Worm (Caenorhabditis elegans) whole organism, mixed stage, embryonic: ENCODE data around the gene F08F1.3.

ENCODE experiments used
- M03D4.4 ChIP-seq: sonication (generic microtip); optimal IDR thresholded peaks from 2 replicates; lab custom pipeline; 2017; ENCODE audit warnings: mild to moderate bottlenecking, missing genetic modification characterization, missing compliant biosample characterization
- bed-3 ChIP-seq: fragments of 200-800 bp; sonication (Bioruptor generic); optimal IDR thresholded peaks from 3 replicates; lab custom pipeline; 2018; ENCODE audit warnings: mild to moderate bottlenecking, missing genetic modification characterization, moderate library complexity, missing compliant biosample characterization
- blmp-1 ChIP-seq: fragments of 150-350 bp; optimal IDR thresholded peaks from 2 replicates; lab custom pipeline; 2014; ENCODE audit warnings: missing biosample characterization, missing genetic modification characterization
- ceh-39 ChIP-seq: fragments of 150-350 bp; optimal IDR thresholded peaks from 2 replicates; lab custom pipeline; 2014; ENCODE audit warnings: missing biosample characterization, missing genetic modification characterization
- ceh-43 ChIP-seq: fragments of 200-800 bp; sonication (Bioruptor generic); optimal IDR thresholded peaks from 2 replicates; lab custom pipeline; 2018; ENCODE audit warnings: mild to moderate bottlenecking, missing genetic modification characterization, moderate library complexity, missing compliant biosample characterization
- ceh-83 ChIP-seq: fragments of 200-800 bp; sonication (Bioruptor generic); optimal IDR thresholded peaks from 2 replicates; lab custom pipeline; 2018; ENCODE audit warnings: mild to moderate bottlenecking, missing genetic modification characterization, missing compliant biosample characterization
- cnd-1 ChIP-seq: fragments of 200-800 bp; sonication (Bioruptor generic); optimal IDR thresholded peaks from 2 replicates; lab custom pipeline; 2018; ENCODE audit warnings: mild to moderate bottlenecking, missing genetic modification characterization, missing compliant biosample characterization
- drap-1 ChIP-seq: fragments of 200-800 bp; sonication (Bioruptor generic); optimal IDR thresholded peaks from 3 replicates; lab custom pipeline; 2018; ENCODE audit warnings: mild to moderate bottlenecking, missing genetic modification characterization, missing compliant biosample characterization
- elt-1 ChIP-seq: sonication (generic microtip); optimal IDR thresholded peaks from 2 replicates; lab custom pipeline; 2017; ENCODE audit warnings: missing genetic modification characterization, mild to moderate bottlenecking, missing compliant biosample characterization, antibody characterized with exemption, moderate library complexity, borderline replicate concordance; ENCODE audit not compliant: insufficient read depth
- elt-3 ChIP-seq: fragments of 150-350 bp; optimal IDR thresholded peaks from 2 replicates; lab custom pipeline; 2014; ENCODE audit warnings: missing biosample characterization, missing genetic modification characterization
- flh-1 ChIP-seq: fragments of 200-800 bp; sonication (Bioruptor generic); optimal IDR thresholded peaks from 2 replicates; lab custom pipeline; 2018; ENCODE audit warnings: mild to moderate bottlenecking, missing genetic modification characterization, moderate library complexity, missing compliant biosample characterization
- ham-2 ChIP-seq: fragments of 200-800 bp; sonication (Bioruptor generic); optimal IDR thresholded peaks from 2 replicates; lab custom pipeline; 2018; ENCODE audit warnings: mild to moderate bottlenecking, missing genetic modification characterization, missing compliant biosample characterization
- hlh-1 ChIP-seq: fragments of 150-350 bp; optimal IDR thresholded peaks from 2 replicates; lab custom pipeline; 2014; ENCODE audit warnings: missing biosample characterization, missing genetic modification reagents, missing genetic modification characterization
- lsy-2 ChIP-seq: fragments of 150-350 bp; optimal IDR thresholded peaks from 2 replicates; lab custom pipeline; 2014; ENCODE audit warnings: missing biosample characterization, missing genetic modification characterization
- mab-5 ChIP-seq: fragments of 150-350 bp; optimal IDR thresholded peaks from 2 replicates; lab custom pipeline; 2014; ENCODE audit warnings: missing biosample characterization, missing genetic modification characterization
- mls-2 ChIP-seq: sonication (generic microtip); optimal IDR thresholded peaks from 2 replicates; lab custom pipeline; 2016; ENCODE audit warnings: mild to moderate bottlenecking, missing genetic modification characterization, moderate library complexity, missing compliant biosample characterization
- nhr-12 ChIP-seq: fragments of 150-350 bp; optimal IDR thresholded peaks from 2 replicates; lab custom pipeline; 2014; ENCODE audit warnings: missing biosample characterization, missing genetic modification characterization
- nhr-2 ChIP-seq: fragments of 150-350 bp; optimal IDR thresholded peaks from 2 replicates; lab custom pipeline; 2014; ENCODE audit warnings: missing biosample characterization, missing genetic modification characterization
- nhr-237 ChIP-seq: fragments of 150-350 bp; optimal IDR thresholded peaks from 2 replicates; lab custom pipeline; 2014; ENCODE audit warnings: missing biosample characterization, missing genetic modification characterization
- nhr-28 ChIP-seq: fragments of 150-350 bp; optimal IDR thresholded peaks from 2 replicates; lab custom pipeline; 2014; ENCODE audit warnings: missing biosample characterization, missing genetic modification characterization
- nhr-76 ChIP-seq: sonication (generic microtip); optimal IDR thresholded peaks from 2 replicates; lab custom pipeline; 2017; ENCODE audit warnings: missing biosample characterization, missing genetic modification characterization
- pha-4 ChIP-seq: fragments of 150-350 bp; optimal IDR thresholded peaks from 2 replicates; lab custom pipeline; 2018; ENCODE audit warnings: missing biosample characterization, missing genetic modification reagents, missing genetic modification characterization
- sem-2 ChIP-seq: fragments of 200-800 bp; sonication (Bioruptor generic); optimal IDR thresholded peaks from 2 replicates; lab custom pipeline; 2018; ENCODE audit warnings: mild to moderate bottlenecking, missing genetic modification characterization, missing compliant biosample characterization
- snpc-4 ChIP-seq: fragments of 150-350 bp; optimal IDR thresholded peaks from 2 replicates; lab custom pipeline; 2014; ENCODE audit warnings: missing biosample characterization, missing genetic modification characterization
- sptf-1 ChIP-seq: sonication (generic microtip); optimal IDR thresholded peaks from 2 replicates; lab custom pipeline; 2017; ENCODE audit warnings: mild to moderate bottlenecking, missing genetic modification characterization, moderate library complexity, missing compliant biosample characterization
- unc-39 ChIP-seq: fragments of 150-350 bp; optimal IDR thresholded peaks from 2 replicates; lab custom pipeline; 2014; ENCODE audit warnings: missing biosample characterization, missing genetic modification characterization
- zip-8 ChIP-seq: fragments of 150-350 bp; optimal IDR thresholded peaks from 2 replicates; lab custom pipeline; 2014; ENCODE audit warnings: missing biosample characterization, missing genetic modification characterization

The F08F1.3 gene

ce11 chrX:8455590-8456166 lies 27.0 kb downstream of the F08F1.3 start, which contains the start of gene dpy-6:
Gene dpy-6 (minus strand): TSS chrX:8455640.
- TF ChIP-seq zip-8 (tag; lab: Kevin White, UChicago): no peak
- TF ChIP-seq snpc-4 (tag; lab: Kevin White, UChicago): no peak
- TF ChIP-seq nhr-237 (tag; lab: Kevin White, UChicago): no peak
- no peak for TF ChIP-seq elt-3
- TF ChIP-seq ceh-83 (GFP tag; lab: Kevin White, UChicago): no peak
- TF ChIP-seq elt-1 (tag; lab: Kevin White, UChicago): no peak
- no peak for TF ChIP-seq hlh-1 (tag; lab: Kevin White, UChicago)

- TF ChIP-seq ham-2 (GFP tag; lab: Kevin White, UChicago) (no peak), ceh-83 (GFP tag; lab: Kevin White, UChicago) (no peak), ceh-39 (tag; lab: Kevin White, UChicago) (no peak), blmp-1 (tag; lab: Kevin White, UChicago) (no peak), nhr-12 (tag; lab: Kevin White, UChicago) (no peak), mls-2 (tag; lab: Kevin White, UChicago) (no peak), nhr-2 (no peak), hlh-1 (tag; lab: Kevin White, UChicago) (no peak), sem-2 (GFP tag; lab: Kevin White, UChicago) (no peak), cnd-1 (tag; lab: Kevin White, UChicago) (no peak), snpc-4 (tag; lab: Kevin White, UChicago) (no peak), elt-3 (no peak), lsy-2 (tag; lab: Kevin White, UChicago) (no peak), nhr-28 (tag; lab: Kevin White, UChicago) (no peak)
Measured at ce11 chrX:8457314-8457713, 28.7 kb downstream of the F08F1.3 start, which contains the start of gene F16F9.3. Gene F16F9.3 (plus strand): TSS chrX:8457614.

ce11 chrX:8459789-8460188 lies 31.2 kb downstream of the F08F1.3 start:
- no peak for TF ChIP-seq elt-1 (tag; lab: Kevin White, UChicago)
- no peak for TF ChIP-seq hlh-1 (tag; lab: Kevin White, UChicago)
- TF ChIP-seq ceh-39 (tag; lab: Kevin White, UChicago): no peak
- TF ChIP-seq mab-5 (tag; lab: Kevin White, UChicago): no peak
- no peak for TF ChIP-seq bed-3 (GFP tag; lab: Kevin White, UChicago)

ce11 chrX:8460958-8461357 lies 32.3 kb downstream of the F08F1.3 start:
- TF ChIP-seq drap-1 (GFP tag; lab: Kevin White, UChicago) (no peak), elt-1 (tag; lab: Kevin White, UChicago) (peak; percentile 60), M03D4.4 (tag; lab: Kevin White, UChicago) (no peak), mab-5 (tag; lab: Kevin White, UChicago) (no peak), nhr-2 (no peak), unc-39 (tag; lab: Kevin White, UChicago) (no peak), ceh-43 (GFP tag; lab: Kevin White, UChicago) (no peak)
- TF ChIP-seq, all 35 proteins: peak for 1

- TF ChIP-seq sptf-1 (tag; lab: Kevin White, UChicago) (no peak), mls-2 (tag; lab: Kevin White, UChicago) (no peak), nhr-2 (no peak), ceh-43 (GFP tag; lab: Kevin White, UChicago) (no peak), unc-39 (tag; lab: Kevin White, UChicago) (no peak), snpc-4 (tag; lab: Kevin White, UChicago) (no peak), zip-8 (tag; lab: Kevin White, UChicago) (no peak), lsy-2 (tag; lab: Kevin White, UChicago) (no peak), elt-3 (no peak), pha-4 (no peak), nhr-76 (tag; lab: Kevin White, UChicago) (no peak), cnd-1 (tag; lab: Kevin White, UChicago) (no peak), ceh-83 (GFP tag; lab: Kevin White, UChicago) (no peak), flh-1 (no peak)
Measured at ce11 chrX:8463085-8463645, 34.5 kb downstream of the F08F1.3 start, which contains the start of gene F16F9.4. Gene F16F9.4 (minus strand): TSS chrX:8463360.
